Fruit fly (Drosophila melanogaster): ENCODE results near the gene Mur18B.

Mur18B gene

dm6 chrX:19262553-19262952 lies 49.5 kb downstream of the Mur18B start:
- peak; percentile 42 for TF ChIP-seq Ets98B (GFP tag; IDR thresholded peaks at IDR 0.05)
- no peak for TF ChIP-seq Snoo (tag; optimal IDR thresholded peaks at IDR 0.05)
- TF ChIP-seq CG8301 (tag; optimal IDR thresholded peaks at IDR 0.05), result peak; percentile 30
- TF ChIP-seq CG32121 (GFP tag; IDR thresholded peaks at IDR 0.05), result peak; percentile 33; the same call in 1 of the 2 replicates
- peak; percentile 33 for TF ChIP-seq CG17806 (tag; optimal IDR thresholded peaks at IDR 0.05)
- TF ChIP-seq CG15710 (tag; optimal IDR thresholded peaks at IDR 0.05), result no peak
- TF ChIP-seq CG34367 (tag; optimal IDR thresholded peaks at IDR 0.05), result no peak
- TF ChIP-seq CG10348 (GFP tag; IDR thresholded peaks at IDR 0.05), result no peak

- TF ChIP-seq CG9948 (tag; optimal IDR thresholded peaks at IDR 0.05), result no peak
- TF ChIP-seq gl (tag; optimal IDR thresholded peaks at IDR 0.05), result no peak
- no peak for TF ChIP-seq CG8159 (tag; optimal IDR thresholded peaks at IDR 0.05)
- TF ChIP-seq CG8301 (tag; optimal IDR thresholded peaks at IDR 0.05), result no peak
- no peak for TF ChIP-seq CG17806 (tag; optimal IDR thresholded peaks at IDR 0.05)
- TF ChIP-seq Snoo (tag; optimal IDR thresholded peaks at IDR 0.05), result no peak
- no peak for TF ChIP-seq CG32121 (GFP tag; IDR thresholded peaks at IDR 0.05)
- no peak for TF ChIP-seq EcR (GFP tag; optimal IDR thresholded peaks at IDR 0.05)
- TF ChIP-seq CG4496 (GFP tag; IDR thresholded peaks at IDR 0.05), result no peak
- no peak for TF ChIP-seq Pif1B (GFP tag; optimal IDR thresholded peaks at IDR 0.05)
- no peak for TF ChIP-seq CG13204 (GFP tag; optimal IDR thresholded peaks at IDR 0.05)
- no peak for TF ChIP-seq fd96Ca (GFP tag; IDR thresholded peaks at IDR 0.05)
- TF ChIP-seq CG34367 (tag; optimal IDR thresholded peaks at IDR 0.05), result no peak
- TF ChIP-seq Pif1A (GFP tag; optimal IDR thresholded peaks at IDR 0.05), result no peak
- TF ChIP-seq D1 (tag; optimal IDR thresholded peaks at IDR 0.05), result no peak
- TF ChIP-seq CG14655 (GFP tag; optimal IDR thresholded peaks at IDR 0.05), result no peak
Measured at dm6 chrX:19264396-19264795, 51.3 kb downstream of the Mur18B start.
